Worm (Caenorhabditis elegans): ENCODE measurements around the gene vglu-2.

- TF ChIP-seq skn-1 (tag; optimal IDR thresholded peaks at IDR 0.05) (no peak), ceh-82 (tag; optimal IDR thresholded peaks at IDR 0.05) (no peak), ceh-20 (GFP tag; IDR thresholded peaks at IDR 0.05) (no peak), mdl-1 (tag; optimal IDR thresholded peaks at IDR 0.05) (no peak), nhr-25 (tag; optimal IDR thresholded peaks at IDR 0.05; ENCODE audit: borderline replicate concordance, insufficient read depth) (no peak), php-3 (GFP tag; IDR thresholded peaks at IDR 0.05) (no peak)
Observed at ce11 chrIII:10331232-10331631, 36.3 kb downstream of the vglu-2 start.

Measured in whole organism, L4 larva.